Worm (Caenorhabditis elegans) whole organism, young adult: ENCODE results near the gene R74.2.

ENCODE experiments used
- B0336.3 ChIP-seq: fragments of 200-800 bp; sonication (Bioruptor generic); IDR thresholded peaks from 2 replicates; pipeline ENCODE4 v1.3.6; 2022; ENCODE audit warnings: missing genetic modification characterization, missing compliant biosample characterization
- C06A6.2 ChIP-seq: fragments of 200-800 bp; sonication (Bioruptor generic); conservative IDR thresholded peaks from 2 replicates; pipeline ENCODE4 v1.3.6; 2022; ENCODE audit warnings: missing genetic modification characterization, missing compliant biosample characterization
- C17E4.6 ChIP-seq: fragments of 200-800 bp; sonication (Bioruptor generic); IDR thresholded peaks from 2 replicates; pipeline ENCODE4 v1.3.6; 2022; ENCODE audit warnings: missing genetic modification reagents, missing genetic modification characterization, missing compliant biosample characterization
- F52B5.7 ChIP-seq: sonication (generic microtip); optimal IDR thresholded peaks from 2 replicates; lab custom pipeline; 2016; ENCODE audit warnings: mild to moderate bottlenecking, missing genetic modification characterization, missing compliant biosample characterization
- K11D2.4 ChIP-seq: fragments of 200-800 bp; sonication (Bioruptor generic); IDR thresholded peaks from 2 replicates; pipeline ENCODE4 v1.3.6; 2022; ENCODE audit warnings: missing genetic modification reagents, missing genetic modification characterization, missing compliant biosample characterization
- T26A5.8 ChIP-seq: sonication (generic microtip); optimal IDR thresholded peaks from 2 replicates; lab custom pipeline; 2016; ENCODE audit warnings: missing genetic modification characterization, missing compliant biosample characterization
- Y53G8AR.9 ChIP-seq: fragments of 200-800 bp; sonication (Bioruptor generic); conservative IDR thresholded peaks from 2 replicates; pipeline ENCODE4 v1.3.6; 2022; ENCODE audit warnings: missing genetic modification reagents, missing genetic modification characterization, missing compliant biosample characterization
- Y67H2A.10 ChIP-seq: fragments of 200-800 bp; sonication (Bioruptor generic); conservative IDR thresholded peaks from 2 replicates; pipeline ENCODE4 v1.3.6; 2022; ENCODE audit warnings: missing genetic modification reagents, missing genetic modification characterization, missing compliant biosample characterization
- attf-3 ChIP-seq: fragments of 200-800 bp; sonication (Bioruptor generic); conservative IDR thresholded peaks from 2 replicates; pipeline ENCODE4 v1.3.6; 2022; ENCODE audit warnings: missing genetic modification reagents, missing genetic modification characterization, missing compliant biosample characterization
- bed-1 ChIP-seq: fragments of 200-800 bp; sonication (Bioruptor generic); IDR thresholded peaks from 2 replicates; pipeline ENCODE4 v1.3.6; 2022; ENCODE audit warnings: missing genetic modification reagents, missing genetic modification characterization, missing compliant biosample characterization
- ccch-3 ChIP-seq: fragments of 200-800 bp; sonication (Bioruptor generic); optimal IDR thresholded peaks from 2 replicates; lab custom pipeline; 2018; ENCODE audit warnings: mild to moderate bottlenecking, missing genetic modification characterization, missing compliant biosample characterization
- cebp-1 ChIP-seq, 2 experiments: fragments of 200-800 bp in 1 of 2; sonication (Bioruptor generic) in 1 of 2; sonication (generic microtip) in 1 of 2; IDR thresholded peaks in 1 of 2; optimal IDR thresholded peaks in 1 of 2; 2 replicates each; pipeline versions ENCODE4 v1.3.6 to Lab custom; 2017 to 2022; ENCODE audit warnings: missing compliant biosample characterization in 2 of 2, missing genetic modification characterization in 2 of 2, mild to moderate bottlenecking in 1 of 2, missing genetic modification reagents in 1 of 2, moderate library complexity in 1 of 2
- ceh-100 ChIP-seq: fragments of 200-800 bp; sonication (Bioruptor generic); IDR thresholded peaks from 2 replicates; pipeline ENCODE4 v1.3.6; 2022; ENCODE audit warnings: missing genetic modification reagents, missing genetic modification characterization, missing compliant biosample characterization
- ceh-27 ChIP-seq: fragments of 200-800 bp; sonication (Bioruptor generic); optimal IDR thresholded peaks from 2 replicates; lab custom pipeline; 2018; ENCODE audit warnings: mild to moderate bottlenecking, missing genetic modification characterization, moderate library complexity, missing compliant biosample characterization
- dox-1 ChIP-seq: fragments of 200-800 bp; sonication (Bioruptor generic); IDR thresholded peaks from 2 replicates; pipeline ENCODE4 v1.3.6; 2022; ENCODE audit warnings: missing genetic modification reagents, missing genetic modification characterization, missing compliant biosample characterization
- dpl-1 ChIP-seq: fragments of 150-350 bp; optimal IDR thresholded peaks from 2 replicates; lab custom pipeline; 2014; ENCODE audit warnings: missing biosample characterization, missing genetic modification reagents, missing genetic modification characterization
- efl-1 ChIP-seq: fragments of 150-350 bp; optimal IDR thresholded peaks from 2 replicates; lab custom pipeline; 2014; ENCODE audit warnings: missing biosample characterization, missing genetic modification reagents, missing genetic modification characterization
- egrh-3 ChIP-seq: fragments of 200-800 bp; sonication (Bioruptor generic); IDR thresholded peaks from 2 replicates; pipeline ENCODE4 v1.3.6; 2022; ENCODE audit warnings: missing genetic modification reagents, missing genetic modification characterization, missing compliant biosample characterization
- ekl-4 ChIP-seq: fragments of 200-800 bp; sonication (Bioruptor generic); IDR thresholded peaks from 2 replicates; pipeline ENCODE4 v1.3.6; 2022; ENCODE audit warnings: missing genetic modification reagents, missing genetic modification characterization, missing compliant biosample characterization
- gei-17 ChIP-seq: fragments of 200-800 bp; sonication (Bioruptor generic); optimal IDR thresholded peaks from 2 replicates; lab custom pipeline; 2018; ENCODE audit warnings: mild to moderate bottlenecking, missing genetic modification characterization, missing compliant biosample characterization
- him-1 ChIP-seq: sonication (generic microtip); optimal IDR thresholded peaks from 2 replicates; lab custom pipeline; 2016; ENCODE audit warnings: missing genotype, missing genetic modification reagents, missing genetic modification characterization, missing compliant biosample characterization
- hmg-1.2 ChIP-seq: fragments of 200-800 bp; sonication (Bioruptor generic); IDR thresholded peaks from 2 replicates; pipeline ENCODE4 v1.3.6; 2022; ENCODE audit warnings: missing genetic modification reagents, missing genetic modification characterization, missing compliant biosample characterization
- let-526 ChIP-seq: fragments of 200-800 bp; sonication (Bioruptor generic); IDR thresholded peaks from 2 replicates; pipeline ENCODE4 v1.3.6; 2022; ENCODE audit warnings: missing genetic modification reagents, missing genetic modification characterization, missing compliant biosample characterization
- mcd-1 ChIP-seq: fragments of 200-800 bp; sonication (Bioruptor generic); IDR thresholded peaks from 2 replicates; pipeline ENCODE4 v1.3.6; 2022; ENCODE audit warnings: missing genetic modification reagents, missing genetic modification characterization, missing compliant biosample characterization
- mes-4 ChIP-seq: sonication (generic microtip); optimal IDR thresholded peaks from 2 replicates; lab custom pipeline; 2016; ENCODE audit warnings: missing genotype, missing genetic modification characterization, missing compliant biosample characterization
- nhr-80 ChIP-seq: sonication (generic microtip); optimal IDR thresholded peaks from 2 replicates; lab custom pipeline; 2016; ENCODE audit warnings: missing genetic modification characterization, missing compliant biosample characterization
- pbrm-1 ChIP-seq: fragments of 200-800 bp; sonication (Bioruptor generic); IDR thresholded peaks from 2 replicates; pipeline ENCODE4 v1.3.6; 2022; ENCODE audit warnings: missing genetic modification reagents, missing genetic modification characterization, missing compliant biosample characterization
- rec-8 ChIP-seq, 2 experiments: sonication (generic microtip); optimal IDR thresholded peaks; 2 replicates each; lab custom pipeline; 2016; ENCODE audit warnings: mild to moderate bottlenecking in 2 of 2, missing genetic modification characterization in 2 of 2, missing genetic modification reagents in 2 of 2, missing genotype in 2 of 2, missing biosample characterization in 1 of 2, missing compliant biosample characterization in 1 of 2, moderate library complexity in 1 of 2
- repo-1 ChIP-seq: sonication (generic microtip); optimal IDR thresholded peaks from 2 replicates; lab custom pipeline; 2017; ENCODE audit warnings: mild to moderate bottlenecking, missing genetic modification characterization, missing compliant biosample characterization
- sdz-38 ChIP-seq: sonication (generic microtip); optimal IDR thresholded peaks from 2 replicates; lab custom pipeline; 2016; ENCODE audit warnings: missing genotype, missing genetic modification characterization, missing compliant biosample characterization
- snpc-1.1 ChIP-seq: sonication (generic microtip); optimal IDR thresholded peaks from 2 replicates; lab custom pipeline; 2017; ENCODE audit warnings: missing genetic modification characterization, mild to moderate bottlenecking, missing compliant biosample characterization, antibody characterized with exemption, moderate library complexity, missing genotype, missing genetic modification reagents; ENCODE audit not compliant: insufficient read depth
- snpc-4 ChIP-seq, 5 experiments: fragments of 150-350 bp in 1 of 5; sonication (generic microtip) in 4 of 5; optimal IDR thresholded peaks; 2 replicates each; lab custom pipeline; 2014 to 2018; ENCODE audit warnings: missing genetic modification characterization in 5 of 5, missing biosample characterization in 3 of 5, antibody characterized with exemption in 2 of 5, mild to moderate bottlenecking in 2 of 5, missing compliant biosample characterization in 2 of 5, missing genotype in 2 of 5, moderate library complexity in 2 of 5, missing genetic modification reagents in 1 of 5
- somi-1 ChIP-seq: fragments of 200-800 bp; sonication (Bioruptor generic); optimal IDR thresholded peaks from 2 replicates; lab custom pipeline; 2018; ENCODE audit warnings: mild to moderate bottlenecking, missing genetic modification characterization, missing compliant biosample characterization
- sptf-2 ChIP-seq: fragments of 200-800 bp; sonication (Bioruptor generic); optimal IDR thresholded peaks from 2 replicates; lab custom pipeline; 2018; ENCODE audit warnings: mild to moderate bottlenecking, missing genetic modification characterization, missing compliant biosample characterization
- tbx-9 ChIP-seq: sonication (generic microtip); optimal IDR thresholded peaks from 2 replicates; lab custom pipeline; 2016; ENCODE audit warnings: borderline replicate concordance, missing genetic modification characterization, inconsistent platforms, missing compliant biosample characterization
- xnd-1 ChIP-seq: sonication (generic microtip); optimal IDR thresholded peaks from 2 replicates; lab custom pipeline; 2016; ENCODE audit warnings: missing genotype, missing genetic modification reagents, missing genetic modification characterization, missing compliant biosample characterization
- zfh-2 ChIP-seq: fragments of 200-800 bp; sonication (Bioruptor generic); conservative IDR thresholded peaks from 2 replicates; pipeline ENCODE4 v1.3.6; 2022; ENCODE audit warnings: missing genetic modification reagents, missing genetic modification characterization, missing compliant biosample characterization
- ztf-25 ChIP-seq: fragments of 200-800 bp; sonication (Bioruptor generic); IDR thresholded peaks from 2 replicates; pipeline ENCODE4 v1.3.6; 2022; ENCODE audit warnings: missing genetic modification reagents, missing genetic modification characterization, missing compliant biosample characterization

Gene R74.2

ce11 chrIII:4196301-4196987 is 8.5 kb downstream of the R74.2 start (continued):
- TF ChIP-seq ceh-100 (GFP tag; lab: Robert Waterston, UW) (no peak), efl-1 (GFP tag; lab: Kevin White, UChicago) (peak; percentile 57), dox-1 (GFP tag; lab: Robert Waterston, UW) (0 out of 2 replicates have a peak, but pooled peaks have one; percentile 20), snpc-4 (GFP tag; optimal IDR thresholded peaks at IDR 0.05; lab: Kevin White, UChicago) (no peak), snpc-4 (tag; optimal IDR thresholded peaks at IDR 0.05; lab: Kevin White, UChicago) (no peak), K11D2.4 (GFP tag; lab: Robert Waterston, UW) (no peak), let-526 (GFP tag; lab: Robert Waterston, UW) (no peak), sdz-38 (tag; lab: Kevin White, UChicago) (no peak), rec-8 (tag; optimal IDR thresholded peaks at IDR 0.05; lab: Kevin White, UChicago) (no peak), Y67H2A.10 (0 out of 2 replicates have a peak, but pooled peaks have one; percentile 14), zfh-2 (GFP tag; lab: Robert Waterston, UW) (no peak), C17E4.6 (GFP tag; lab: Robert Waterston, UW) (no peak), xnd-1 (no peak), somi-1 (GFP tag; lab: Kevin White, UChicago) (no peak), bed-1 (no peak), ztf-25 (GFP tag; lab: Robert Waterston, UW) (no peak), hmg-1.2 (GFP tag; lab: Robert Waterston, UW) (peak; percentile 66; the same call in 1 of the 2 replicates), cebp-1 (GFP tag; IDR thresholded peaks at IDR 0.05; lab: Robert Waterston, UW) (no peak), cebp-1 (tag; optimal IDR thresholded peaks at IDR 0.05; lab: Kevin White, UChicago) (peak; percentile 45), egrh-3 (no peak), Y53G8AR.9 (GFP tag; lab: Robert Waterston, UW) (no peak), ccch-3 (GFP tag; lab: Kevin White, UChicago) (no peak), pbrm-1 (GFP tag; lab: Robert Waterston, UW) (no peak), B0336.3 (no peak)

- TF ChIP-seq gei-17 (GFP tag; lab: Kevin White, UChicago) (no peak), sptf-2 (GFP tag; lab: Kevin White, UChicago) (no peak), repo-1 (tag; lab: Kevin White, UChicago) (no peak), mcd-1 (GFP tag; lab: Robert Waterston, UW) (no peak), F52B5.7 (tag; lab: Kevin White, UChicago) (no peak), nhr-80 (no peak), C06A6.2 (GFP tag; lab: Robert Waterston, UW) (no peak), tbx-9 (tag; lab: Kevin White, UChicago) (no peak)
Measured at ce11 chrIII:4196988-4197384, 9.0 kb downstream of the R74.2 start, which contains the start of gene asd-1. Gene asd-1 (plus strand): TSS chrIII:4197285.

- TF ChIP-seq ekl-4 (no peak), cebp-1 (GFP tag; IDR thresholded peaks at IDR 0.05; lab: Robert Waterston, UW) (peak; percentile 70; the same call in 1 of the 2 replicates), cebp-1 (tag; optimal IDR thresholded peaks at IDR 0.05; lab: Kevin White, UChicago) (peak; percentile 95), him-1 (tag; lab: Kevin White, UChicago) (no peak), dpl-1 (GFP tag; lab: Kevin White, UChicago) (no peak), ceh-27 (GFP tag; lab: Kevin White, UChicago) (no peak), attf-3 (GFP tag; lab: Robert Waterston, UW) (peak; percentile 89), snpc-1.1 (tag; lab: Kevin White, UChicago) (no peak), mes-4 (no peak), T26A5.8 (no peak)
- TF ChIP-seq, all 124 proteins: peak for 2
Measured at ce11 chrIII:4204072-4204471, 16.1 kb downstream of the R74.2 start, which contains the start of the genes pelo-1 and R74.7. Gene pelo-1 (minus strand): TSS chrIII:4204222. Gene R74.7 (plus strand): TSS chrIII:4204429.
